Fruit fly (Drosophila melanogaster) whole organism: ENCODE results near the gene CG18764.
A peak's percentile ranks its signal among the peaks of the same experiment; 100 is the strongest.

Source experiments
- CG8478 ChIP-seq: fragments of >200 bp; optimal IDR thresholded peaks from 2 replicates; lab custom pipeline; 2018; ENCODE audit warnings: inconsistent platforms
- Dll ChIP-seq: fragments of >200 bp; optimal IDR thresholded peaks from 2 replicates; lab custom pipeline; 2017
- EcR ChIP-seq, 2 experiments: fragments of >200 bp; optimal IDR thresholded peaks; 2 replicates each; lab custom pipeline; 2017; ENCODE audit warnings: missing biosample characterization in 2 of 2, missing genetic modification characterization in 2 of 2, missing genetic modification reagents in 2 of 2
- pan ChIP-seq: fragments of >200 bp; optimal IDR thresholded peaks from 2 replicates; lab custom pipeline; 2017
- psq ChIP-seq: fragments of >200 bp; optimal IDR thresholded peaks from 2 replicates; lab custom pipeline; 2017
- usp ChIP-seq: fragments of >200 bp; optimal IDR thresholded peaks from 2 replicates; lab custom pipeline; 2017; ENCODE audit warnings: missing biosample characterization, missing genetic modification characterization, mixed read lengths

Gene CG18764

dm6 chr3R:11626571-11626970 lies at the start of gene CG18764, which contains the start of gene CG6813:
Gene CG18764 (plus strand): TSS chr3R:11626889.
Gene CG6813 (minus strand): TSS chr3R:11626638.
- no peak for TF ChIP-seq usp (GFP tag; lab: Kevin White, UChicago)
- TF ChIP-seq pan (lab: Kevin White, UChicago): no peak
- no peak for TF ChIP-seq EcR (GFP tag; optimal IDR thresholded peaks at IDR 0.05; lab: Kevin White, UChicago)
- no peak for TF ChIP-seq psq (lab: Kevin White, UChicago)
- no peak for TF ChIP-seq CG8478 (lab: Kevin White, UChicago)
- no peak for TF ChIP-seq Dll (lab: Kevin White, UChicago)

DNA sequence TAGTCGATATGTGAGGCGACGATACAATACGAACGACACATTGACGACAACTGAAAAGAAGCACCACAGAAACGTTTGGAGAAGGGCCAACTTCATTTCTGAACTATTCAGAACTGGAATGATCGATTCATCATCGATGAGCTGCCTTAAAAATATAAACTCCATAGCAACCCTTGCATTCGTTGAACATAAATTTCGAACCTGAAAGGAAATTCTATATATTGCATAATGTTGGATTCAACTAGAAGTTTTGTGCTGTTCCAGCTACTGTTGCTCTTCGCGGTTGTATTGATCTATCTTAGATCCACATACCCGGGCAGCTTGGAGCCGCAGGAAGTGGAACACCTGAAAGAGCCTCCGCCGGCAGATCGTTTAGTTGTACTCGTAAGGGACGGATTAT lies 48.0 kb upstream of the CG18764 start, which contains the start of the genes CG6790 and CG5342:
TSS of gene CG6790 (minus strand) at position 101 of the 400 bp plus-strand sequence.
TSS of gene CG5342 (plus strand) at position 182 of the 400 bp plus-strand sequence.
- TF ChIP-seq psq (lab: Kevin White, UChicago) (no peak), usp (GFP tag; lab: Kevin White, UChicago) (no peak), EcR (GFP tag; optimal IDR thresholded peaks at IDR 0.05; lab: Kevin White, UChicago) (no peak), CG8478 (lab: Kevin White, UChicago) (no peak), pan (lab: Kevin White, UChicago) (no peak), Dll (lab: Kevin White, UChicago) (no peak)

DNA sequence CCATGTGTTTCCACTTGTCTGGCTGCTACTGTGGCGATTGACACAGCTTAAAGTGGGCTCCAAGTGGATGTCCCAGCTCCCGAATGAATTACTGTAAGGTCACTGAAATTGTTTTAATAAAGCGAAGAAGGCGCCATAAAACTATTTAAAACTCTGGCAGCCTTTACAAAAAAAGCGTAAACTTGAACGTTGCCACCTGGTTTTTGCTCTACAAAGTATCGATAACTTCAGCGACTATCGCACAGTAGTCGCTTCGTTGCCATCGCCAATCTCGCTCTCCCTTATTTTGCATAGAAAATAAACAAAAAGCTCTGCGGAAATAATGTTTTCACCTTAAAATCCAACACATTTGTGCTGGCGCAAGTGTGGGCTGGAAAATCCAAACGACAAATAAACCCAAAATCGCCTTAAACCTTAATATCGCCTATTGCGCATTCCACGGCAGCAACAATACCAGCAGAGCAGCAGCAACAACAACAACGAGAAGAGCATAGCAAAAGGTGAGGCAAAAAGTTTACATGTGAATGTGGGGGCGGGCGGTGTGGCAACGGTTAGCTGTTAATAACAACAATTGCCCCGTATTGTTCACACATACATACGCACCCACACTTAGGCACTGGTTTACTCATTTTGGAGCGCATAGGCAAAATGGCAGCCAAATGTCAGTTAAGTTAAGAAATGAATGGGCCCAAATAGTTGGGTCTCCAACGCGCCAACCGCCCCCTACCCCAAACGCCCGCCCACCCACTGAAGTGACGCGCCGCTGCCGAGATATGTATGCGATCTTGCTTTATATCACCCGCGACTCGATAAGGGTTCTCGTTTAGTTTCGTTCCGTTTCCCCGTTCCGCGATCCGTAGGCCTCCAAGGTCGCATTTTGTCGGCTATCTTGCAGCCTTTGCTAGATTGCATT lies 45.1 kb upstream of the CG18764 start, which contains the start of gene wkd:
TSS of gene wkd (plus strand) at position 237 of the 913 bp plus-strand sequence.
- TF ChIP-seq pan (lab: Kevin White, UChicago) (no peak), Dll (lab: Kevin White, UChicago) (no peak), usp (GFP tag; lab: Kevin White, UChicago) (no peak), psq (lab: Kevin White, UChicago) (no peak), CG8478 (lab: Kevin White, UChicago) (no peak), EcR (GFP tag; optimal IDR thresholded peaks at IDR 0.05; lab: Kevin White, UChicago) (no peak)

- TF ChIP-seq EcR (GFP tag; optimal IDR thresholded peaks at IDR 0.05; lab: Kevin White, UChicago) (no peak), pan (lab: Kevin White, UChicago) (peak; percentile 35)
These were observed 44.5 kb upstream of the CG18764 start for dm6 chr3R:11582253-11582589.

DNA sequence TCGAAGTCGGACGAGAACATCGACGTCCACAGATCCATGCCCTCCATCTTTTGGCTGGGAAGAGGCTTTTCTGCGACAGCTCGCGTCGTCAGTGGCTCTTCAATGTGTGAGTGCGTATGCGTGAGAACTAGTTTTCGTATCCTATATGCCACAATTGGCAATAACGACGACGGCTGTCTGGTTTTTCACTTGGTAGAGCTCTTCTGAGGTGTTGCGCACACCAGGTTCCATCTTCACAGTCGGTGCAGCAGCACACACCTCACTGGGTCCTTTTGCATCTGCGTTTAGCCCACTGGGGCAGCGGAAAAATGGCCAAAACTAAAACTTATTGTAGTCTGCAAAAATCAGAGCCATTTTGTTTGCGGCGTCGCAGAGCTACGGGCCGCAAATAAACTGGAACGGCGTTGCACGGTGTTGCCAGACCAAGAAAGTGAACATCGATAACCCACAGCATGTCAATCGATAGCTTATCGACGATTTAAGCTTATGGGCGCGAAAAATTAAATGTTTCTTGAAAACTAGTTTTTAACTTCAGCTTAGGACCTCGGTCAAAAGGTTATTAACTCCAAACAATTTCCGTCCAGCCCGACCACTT lies 36.8 kb upstream of the CG18764 start, which contains the start of gene CG6791:
TSS of gene CG6791 (minus strand) at position 383 of the 595 bp plus-strand sequence.
- no peak for TF ChIP-seq usp (GFP tag; lab: Kevin White, UChicago)
- TF ChIP-seq pan (lab: Kevin White, UChicago): no peak
- TF ChIP-seq CG8478 (lab: Kevin White, UChicago): no peak
- no peak for TF ChIP-seq psq (lab: Kevin White, UChicago)
- TF ChIP-seq EcR (GFP tag; optimal IDR thresholded peaks at IDR 0.05; lab: Kevin White, UChicago): no peak
- no peak for TF ChIP-seq Dll (lab: Kevin White, UChicago)

DNA sequence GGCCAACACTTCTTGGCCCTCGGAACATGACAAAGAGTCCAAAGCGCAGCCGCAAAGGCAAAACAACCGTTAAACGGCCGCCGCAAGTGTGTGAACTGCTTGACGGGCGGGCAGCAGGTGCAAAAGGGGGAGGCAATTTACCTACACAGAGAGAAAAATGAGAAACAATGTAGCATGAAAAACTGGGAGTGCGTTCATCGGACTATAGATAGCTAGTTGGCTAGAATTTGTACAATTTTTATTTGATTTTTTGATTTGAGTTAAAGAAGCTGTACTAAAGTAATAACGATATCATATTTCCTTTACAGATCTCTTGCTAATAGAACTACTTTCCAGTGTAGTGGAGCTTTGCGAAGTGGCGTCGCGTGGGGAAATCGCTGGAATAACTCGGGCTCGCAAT lies 31.2 kb upstream of the CG18764 start:
- TF ChIP-seq psq (lab: Kevin White, UChicago) (no peak), CG8478 (lab: Kevin White, UChicago) (no peak), EcR (GFP tag; optimal IDR thresholded peaks at IDR 0.05; lab: Kevin White, UChicago) (no peak), Dll (lab: Kevin White, UChicago) (no peak), pan (lab: Kevin White, UChicago) (no peak), usp (GFP tag; lab: Kevin White, UChicago) (no peak)

DNA sequence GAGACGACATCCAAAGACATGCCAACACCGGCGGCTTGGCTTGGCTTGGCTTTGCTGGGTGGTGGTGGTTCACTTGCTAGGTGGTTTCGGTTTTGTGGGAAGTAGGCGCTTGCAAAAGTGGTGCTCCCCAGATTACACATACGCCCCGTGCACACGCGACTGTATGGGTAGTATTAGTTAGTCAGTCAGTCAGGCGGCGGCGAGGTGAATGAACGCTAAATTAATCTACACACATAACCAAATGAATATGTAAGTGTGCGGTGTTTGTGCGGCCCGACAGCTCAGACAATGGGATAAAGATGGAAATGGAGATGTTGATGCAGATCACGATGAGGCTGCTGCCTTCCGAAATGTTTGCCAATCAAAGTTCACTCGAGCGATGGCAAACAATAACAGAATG lies 23.6 kb upstream of the CG18764 start:
- TF ChIP-seq psq (lab: Kevin White, UChicago) (no peak), CG8478 (lab: Kevin White, UChicago) (no peak), pan (lab: Kevin White, UChicago) (no peak), Dll (lab: Kevin White, UChicago) (no peak), EcR (GFP tag; optimal IDR thresholded peaks at IDR 0.05; lab: Kevin White, UChicago) (no peak), usp (GFP tag; lab: Kevin White, UChicago) (no peak)

DNA sequence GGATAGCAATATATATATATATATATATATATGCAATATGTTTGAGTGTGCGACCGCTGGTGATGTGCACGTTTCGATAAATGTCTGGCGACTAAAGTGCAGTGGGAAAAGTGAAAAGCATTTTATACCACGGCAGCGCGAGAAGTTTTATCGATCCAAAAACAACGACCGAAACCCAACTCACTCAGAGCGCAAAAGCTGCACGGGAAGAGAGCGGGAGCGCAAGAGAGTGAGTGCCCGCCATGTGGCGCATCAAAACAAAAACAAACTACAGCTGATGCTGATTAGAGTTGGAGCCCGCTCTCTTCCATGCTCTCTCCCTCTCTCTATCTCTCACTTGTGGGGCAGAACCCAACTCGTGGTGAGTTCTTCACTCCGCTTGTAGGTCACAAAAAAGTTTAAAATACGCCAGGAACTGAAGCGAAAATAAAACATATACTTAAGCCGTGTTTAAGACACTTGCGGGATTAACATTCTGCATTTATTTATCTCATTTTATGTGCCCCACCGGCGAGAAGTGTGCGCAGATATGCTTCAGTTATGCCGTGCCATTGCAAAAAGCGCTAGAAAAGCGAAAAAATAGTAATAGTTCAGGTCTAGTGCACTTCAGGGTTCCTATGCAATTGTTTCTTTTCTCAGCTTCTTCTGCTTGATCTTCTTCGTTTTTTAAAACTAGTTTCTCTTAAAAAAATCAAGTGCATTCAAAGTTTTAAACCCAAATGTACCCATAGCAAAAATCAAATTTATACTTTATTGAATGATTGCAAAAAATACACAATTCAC lies 21.8 kb upstream of the CG18764 start:
- TF ChIP-seq Dll (lab: Kevin White, UChicago): peak; percentile 96
- no peak for TF ChIP-seq EcR (GFP tag; optimal IDR thresholded peaks at IDR 0.05; lab: Kevin White, UChicago)
- TF ChIP-seq pan (lab: Kevin White, UChicago): no peak

DNA sequence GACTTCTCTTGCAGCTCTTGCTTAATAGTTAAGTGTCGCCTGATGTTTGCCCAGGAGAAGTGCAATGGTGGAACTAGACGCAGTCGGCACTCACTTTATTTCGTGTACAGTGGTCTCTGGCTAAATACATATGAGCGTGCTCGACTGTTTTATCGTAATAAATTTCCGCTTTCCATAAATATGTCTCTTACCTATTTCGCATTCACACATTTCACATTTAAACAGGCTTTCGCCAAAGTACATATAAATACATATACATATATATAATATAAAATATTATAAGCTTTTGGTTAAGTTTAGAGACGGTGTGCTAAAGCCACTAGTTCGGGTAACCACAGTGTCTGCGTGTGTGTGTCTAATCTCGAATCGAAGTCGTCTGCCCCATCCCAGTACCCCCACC lies 20.0 kb upstream of the CG18764 start:
- TF ChIP-seq CG8478 (lab: Kevin White, UChicago) (no peak), psq (lab: Kevin White, UChicago) (no peak), pan (lab: Kevin White, UChicago) (no peak), EcR (GFP tag; optimal IDR thresholded peaks at IDR 0.05; lab: Kevin White, UChicago) (no peak), usp (GFP tag; lab: Kevin White, UChicago) (no peak), Dll (lab: Kevin White, UChicago) (no peak)

dm6 chr3R:11612467-11612866 lies 14.2 kb upstream of the CG18764 start:
- TF ChIP-seq EcR (GFP tag; optimal IDR thresholded peaks at IDR 0.05; lab: Kevin White, UChicago) (no peak), Dll (lab: Kevin White, UChicago) (no peak), psq (lab: Kevin White, UChicago) (no peak)
